Fruit fly (Drosophila melanogaster): ENCODE data around the gene CG13895.
A peak's percentile ranks its signal among the peaks of the same experiment; 100 is the strongest.

Gene CG13895

dm6 chr3L:699368-700150, 8.4 kb downstream of the CG13895 start (continued):
- TF ChIP-seq CG4318 (GFP tag; optimal IDR thresholded peaks at IDR 0.05) (peak; percentile 47), CG16779 (tag; optimal IDR thresholded peaks at IDR 0.05) (no peak), Hr39 (GFP tag; optimal IDR thresholded peaks at IDR 0.05) (peak; percentile 36), CG10669 (GFP tag; optimal IDR thresholded peaks at IDR 0.05) (peak; percentile 55), dac (GFP tag; optimal IDR thresholded peaks at IDR 0.05) (peak; percentile 31), salr (GFP tag; optimal IDR thresholded peaks at IDR 0.05) (peak; percentile 5 to 29), topi (GFP tag; optimal IDR thresholded peaks at IDR 0.05) (peak; percentile 46), CG6808 (GFP tag; optimal IDR thresholded peaks at IDR 0.05) (peak; percentile 44), Eip78C (GFP tag) (peak; percentile 80), Sox14 (GFP tag; optimal IDR thresholded peaks at IDR 0.05) (peak; percentile 57), Eip75B (GFP tag; optimal IDR thresholded peaks at IDR 0.05) (peak; percentile 66), Blimp-1 (GFP tag; optimal IDR thresholded peaks at IDR 0.05) (no peak), CG7368 (GFP tag; optimal IDR thresholded peaks at IDR 0.05) (no peak), Sox15 (GFP tag; optimal IDR thresholded peaks at IDR 0.05) (no peak), Hr4 (GFP tag; optimal IDR thresholded peaks at IDR 0.05) (peak; percentile 43), vri (GFP tag; optimal IDR thresholded peaks at IDR 0.05) (peak; percentile 11), acj6 (GFP tag; optimal IDR thresholded peaks at IDR 0.05) (peak; percentile 42)

DNA sequence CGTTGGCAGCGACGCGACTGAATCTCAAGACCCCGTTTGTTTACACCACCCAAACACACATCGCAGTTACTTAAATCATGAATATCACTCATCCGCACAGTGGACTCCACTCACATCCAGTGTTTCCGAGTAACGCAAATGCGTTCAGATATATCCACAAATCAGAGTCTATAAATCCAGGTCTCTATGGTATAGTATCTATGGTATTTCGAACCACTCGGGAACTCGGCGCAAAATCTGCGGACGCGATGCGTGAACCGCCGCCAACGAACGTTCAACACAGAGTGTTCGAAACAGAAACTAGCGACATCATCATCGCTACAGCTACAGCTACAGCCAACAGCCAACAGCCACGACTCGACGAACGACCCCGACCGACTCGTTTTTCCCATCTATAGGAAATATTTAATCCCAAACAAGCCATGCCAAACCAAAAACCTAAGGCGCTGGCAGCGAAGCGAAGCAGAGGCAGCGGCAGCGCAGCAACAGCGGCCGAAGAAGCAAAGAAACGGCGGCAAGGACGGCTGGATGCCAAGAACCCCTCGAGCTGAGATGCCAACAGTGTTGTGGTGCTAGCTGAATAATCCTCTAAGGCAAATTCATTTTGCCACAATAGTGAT, 9.1 kb downstream of the CG13895 start, which contains the start of gene CG13894:
TSS of gene CG13894 (minus strand) at position 397 of the 620 bp plus-strand sequence.
- TF ChIP-seq topi (GFP tag; optimal IDR thresholded peaks at IDR 0.05) (no peak), fkh (GFP tag; optimal IDR thresholded peaks at IDR 0.05) (peak; percentile 47), Blimp-1 (GFP tag; optimal IDR thresholded peaks at IDR 0.05) (no peak), dsx (GFP tag; optimal IDR thresholded peaks at IDR 0.05; ENCODE audit: poor library complexity, severe bottlenecking) (no peak), CG34406 (GFP tag; optimal IDR thresholded peaks at IDR 0.05) (no peak), Eip78C (GFP tag) (peak; percentile 40), Sox15 (GFP tag; optimal IDR thresholded peaks at IDR 0.05) (no peak), ss (GFP tag; optimal IDR thresholded peaks at IDR 0.05) (no peak), svp (GFP tag) (no peak), CG11294 (GFP tag; IDR thresholded peaks at IDR 0.05) (no peak), pdm3 (GFP tag; optimal IDR thresholded peaks at IDR 0.05) (no peak), CG6792 (GFP tag; optimal IDR thresholded peaks at IDR 0.05) (peak; percentile 16), Sox102F (GFP tag; optimal IDR thresholded peaks at IDR 0.05) (no peak)

DNA sequence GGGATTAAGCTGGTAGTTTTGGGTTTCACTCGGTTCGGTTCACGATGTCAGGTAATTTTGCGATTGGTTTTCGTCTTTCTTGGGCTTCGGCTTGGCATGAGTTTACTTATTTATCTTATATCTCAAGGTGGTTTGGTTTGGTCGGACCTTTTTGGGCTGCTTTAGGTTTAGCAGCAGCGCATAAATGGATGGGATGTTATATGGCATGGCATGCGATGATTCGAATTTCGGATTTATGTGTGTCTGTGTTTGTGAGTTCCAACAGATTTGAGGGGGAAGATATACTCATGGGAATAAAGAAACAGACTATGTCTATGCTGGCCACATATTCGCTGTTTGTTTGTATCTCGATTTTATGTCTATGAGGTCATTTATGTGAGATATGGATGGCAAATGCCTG, 10.3 kb downstream of the CG13895 start:
- TF ChIP-seq Eip78C (GFP tag) (no peak), topi (GFP tag; optimal IDR thresholded peaks at IDR 0.05) (no peak), CG11762 (GFP tag; optimal IDR thresholded peaks at IDR 0.05; ENCODE audit: insufficient read depth) (no peak), net (GFP tag; optimal IDR thresholded peaks at IDR 0.05) (no peak), CG11902 (GFP tag; optimal IDR thresholded peaks at IDR 0.05) (no peak), CG8119 (GFP tag; IDR thresholded peaks at IDR 0.05) (no peak)

dm6 chr3L:697055-697427, 11.0 kb downstream of the CG13895 start:
- TF ChIP-seq CG11762 (GFP tag; optimal IDR thresholded peaks at IDR 0.05; ENCODE audit: insufficient read depth) (no peak), CG6163 (GFP tag; IDR thresholded peaks at IDR 0.05) (no peak), ss (GFP tag; optimal IDR thresholded peaks at IDR 0.05) (no peak)
